Fruit fly (Drosophila melanogaster) whole organism, embryonic: Measurements from ENCODE around the gene CG43078.

Experiments
- BEAF-32 ChIP-seq: fragments of 200-800 bp; sonication (Bioruptor generic); optimal IDR thresholded peaks from 3 replicates; lab custom pipeline; 2017; ENCODE audit warnings: missing biosample characterization, missing genetic modification characterization, mild to moderate bottlenecking, moderate library complexity, missing genetic modification reagents
- CG10267 ChIP-seq: fragments of 200-800 bp; sonication (Bioruptor generic); optimal IDR thresholded peaks from 2 replicates; lab custom pipeline; 2018; ENCODE audit warnings: missing biosample characterization, mild to moderate bottlenecking, missing genetic modification characterization, moderate library complexity
- CG10321 ChIP-seq: fragments of 200-800 bp; sonication (Bioruptor generic); IDR thresholded peaks from 2 replicates; pipeline ENCODE4 v1.3.6; 2022; ENCODE audit warnings: missing biosample characterization, missing genetic modification characterization
- CG10462 ChIP-seq: fragments of 200-800 bp; sonication (Bioruptor generic); optimal IDR thresholded peaks from 2 replicates; lab custom pipeline; 2016; ENCODE audit warnings: missing biosample characterization, missing genetic modification characterization
- CG13287 ChIP-seq: fragments of 200-800 bp; sonication (Bioruptor generic); IDR thresholded peaks from 2 replicates; pipeline ENCODE4 v1.3.6; 2022; ENCODE audit warnings: missing biosample characterization, missing genetic modification characterization; ENCODE audit not compliant: partially characterized antibody
- CG14710 ChIP-seq: fragments of 200-800 bp; sonication (Bioruptor generic); optimal IDR thresholded peaks from 3 replicates; lab custom pipeline; 2019; ENCODE audit warnings: missing biosample characterization, mild to moderate bottlenecking, missing genetic modification characterization, moderate library complexity
- CG16813 ChIP-seq: fragments of 200-800 bp; sonication (Bioruptor generic); IDR thresholded peaks from 3 replicates; pipeline ENCODE4 v1.3.6; 2022; ENCODE audit warnings: missing biosample characterization, missing genetic modification characterization; ENCODE audit not compliant: partially characterized antibody
- CG17359 ChIP-seq: fragments of 200-800 bp; sonication (Bioruptor generic); optimal IDR thresholded peaks from 3 replicates; lab custom pipeline; 2018; ENCODE audit warnings: missing biosample characterization, mild to moderate bottlenecking, missing genetic modification characterization, moderate library complexity
- CG17829 ChIP-seq: fragments of 200-800 bp; optimal IDR thresholded peaks from 2 replicates; lab custom pipeline; 2019; ENCODE audit warnings: missing biosample characterization, mild to moderate bottlenecking, missing genetic modification characterization, moderate library complexity
- CG1832 ChIP-seq: fragments of 200-800 bp; sonication (Bioruptor generic); optimal IDR thresholded peaks from 2 replicates; lab custom pipeline; 2017; ENCODE audit warnings: missing biosample characterization, mild to moderate bottlenecking, missing genetic modification characterization, inconsistent platforms
- CG2129 ChIP-seq: fragments of 200-800 bp; sonication (Bioruptor generic); IDR thresholded peaks from 2 replicates; pipeline ENCODE4 v1.3.6; 2022; ENCODE audit warnings: missing biosample characterization, missing genetic modification characterization; ENCODE audit not compliant: partially characterized antibody
- CG2875 ChIP-seq: fragments of 200-800 bp; sonication (Bioruptor generic); optimal IDR thresholded peaks from 2 replicates; lab custom pipeline; 2017; ENCODE audit warnings: missing biosample characterization, mild to moderate bottlenecking, missing genetic modification characterization, missing genetic modification reagents
- CG30403 ChIP-seq: fragments of 200-800 bp; sonication (Bioruptor generic); optimal IDR thresholded peaks from 3 replicates; lab custom pipeline; 2016; ENCODE audit warnings: missing biosample characterization, missing genetic modification characterization
- CG32532 ChIP-seq: fragments of 200-800 bp; sonication (Bioruptor generic); IDR thresholded peaks from 2 replicates; pipeline ENCODE4 v1.3.6; 2022; ENCODE audit warnings: missing biosample characterization, missing genetic modification characterization
- CG3281 ChIP-seq: fragments of 200-800 bp; sonication (Bioruptor generic); optimal IDR thresholded peaks from 3 replicates; lab custom pipeline; 2017; ENCODE audit warnings: missing biosample characterization, mild to moderate bottlenecking, missing genetic modification characterization
- Dip3 ChIP-seq: fragments of 200-800 bp; sonication (Bioruptor generic); optimal IDR thresholded peaks from 3 replicates; lab custom pipeline; 2016; ENCODE audit warnings: missing biosample characterization, missing genetic modification characterization
- Dll ChIP-seq: fragments of 200-800 bp; sonication (Bioruptor generic); IDR thresholded peaks from 4 replicates; pipeline ENCODE4 v1.3.6; 2022; ENCODE audit warnings: missing biosample characterization, missing genetic modification characterization; ENCODE audit not compliant: partially characterized antibody
- Dref ChIP-seq: fragments of 200-800 bp; sonication (Bioruptor generic); IDR thresholded peaks from 2 replicates; pipeline ENCODE4 v1.3.6; 2022; ENCODE audit warnings: missing biosample characterization, missing genetic modification characterization
- Elba2 ChIP-seq: fragments of 200-800 bp; sonication (Bioruptor generic); optimal IDR thresholded peaks from 3 replicates; lab custom pipeline; 2016; ENCODE audit warnings: missing biosample characterization, missing genetic modification characterization
- Fer1 ChIP-seq: fragments of 200-800 bp; sonication (Bioruptor generic); optimal IDR thresholded peaks from 2 replicates; lab custom pipeline; 2017; ENCODE audit warnings: missing biosample characterization, mild to moderate bottlenecking, missing genetic modification characterization
- Gsc ChIP-seq: fragments of 200-800 bp; sonication (Bioruptor generic); IDR thresholded peaks from 2 replicates; pipeline ENCODE4 v1.3.6; 2022; ENCODE audit warnings: missing biosample characterization, missing genetic modification characterization
- HLHmδ ChIP-seq: fragments of 200-800 bp; sonication (Bioruptor generic); optimal IDR thresholded peaks from 2 replicates; lab custom pipeline; 2018; ENCODE audit warnings: missing biosample characterization, mild to moderate bottlenecking, missing genetic modification characterization, moderate library complexity
- Lhr ChIP-seq: fragments of 200-800 bp; sonication (Bioruptor generic); optimal IDR thresholded peaks from 3 replicates; lab custom pipeline; 2017; ENCODE audit warnings: mild to moderate bottlenecking, missing biosample characterization, missing genetic modification reagents, missing genetic modification characterization
- Mad ChIP-seq: fragments of 200-800 bp; sonication (Bioruptor generic); optimal IDR thresholded peaks from 2 replicates; lab custom pipeline; 2016; ENCODE audit warnings: missing biosample characterization, missing genetic modification characterization
- Med ChIP-seq: fragments of 200-800 bp; sonication (Bioruptor generic); peaks from one replicate; lab custom pipeline; 2016; ENCODE audit warnings: missing biosample characterization, missing genetic modification characterization, mild to moderate bottlenecking, inconsistent platforms, moderate library complexity
- NC2α ChIP-seq: fragments of 200-800 bp; sonication (Bioruptor generic); optimal IDR thresholded peaks from 2 replicates; lab custom pipeline; 2016; ENCODE audit warnings: missing biosample characterization, missing genetic modification characterization
- Nf-YA ChIP-seq: fragments of 200-800 bp; sonication (Bioruptor generic); IDR thresholded peaks from 2 replicates; pipeline ENCODE4 v1.3.6; 2022; ENCODE audit warnings: missing biosample characterization, missing genetic modification characterization
- Nf-YC ChIP-seq: fragments of 200-800 bp; optimal IDR thresholded peaks from 3 replicates; lab custom pipeline; 2019; ENCODE audit warnings: missing biosample characterization, mild to moderate bottlenecking, missing genetic modification characterization, moderate library complexity
- Sin3A ChIP-seq: fragments of >200 bp; optimal IDR thresholded peaks from 2 replicates; lab custom pipeline; 2018
- Sry-δ ChIP-seq: fragments of 200-800 bp; sonication (Bioruptor generic); optimal IDR thresholded peaks from 2 replicates; lab custom pipeline; 2016; ENCODE audit warnings: missing biosample characterization, missing genetic modification characterization
- Stat92E ChIP-seq, 3 experiments: fragments of >200 bp in 2 of 3; fragments of 200-800 bp in 1 of 3; sonication (Bioruptor generic) in 1 of 3; optimal IDR thresholded peaks; 2 replicates each; lab custom pipeline; 2017 to 2019; ENCODE audit warnings: missing biosample characterization in 3 of 3, missing genetic modification characterization in 3 of 3, mild to moderate bottlenecking in 1 of 3, moderate library complexity in 1 of 3
- ac ChIP-seq: fragments of 200-800 bp; sonication (Bioruptor generic); optimal IDR thresholded peaks from 3 replicates; lab custom pipeline; 2017; ENCODE audit warnings: missing biosample characterization, mild to moderate bottlenecking, missing genetic modification characterization
- bbx ChIP-seq: fragments of 200-800 bp; sonication (Bioruptor generic); IDR thresholded peaks from 2 replicates; pipeline ENCODE4 v1.3.6; 2022; ENCODE audit warnings: missing biosample characterization, missing genetic modification characterization; ENCODE audit not compliant: partially characterized antibody
- bsh ChIP-seq, 2 experiments: fragments of 200-800 bp; sonication (Bioruptor generic); optimal IDR thresholded peaks; 2 replicates each; lab custom pipeline; 2017 to 2018; ENCODE audit warnings: mild to moderate bottlenecking in 2 of 2, missing biosample characterization in 2 of 2, missing genetic modification characterization in 2 of 2, moderate library complexity in 1 of 2
- chinmo ChIP-seq: fragments of 200-800 bp; sonication (Bioruptor generic); IDR thresholded peaks from 4 replicates; pipeline ENCODE4 v1.3.6; 2022; ENCODE audit warnings: missing biosample characterization, missing genetic modification characterization; ENCODE audit not compliant: partially characterized antibody
- chn ChIP-seq: fragments of 200-800 bp; sonication (Bioruptor generic); optimal IDR thresholded peaks from 2 replicates; lab custom pipeline; 2016; ENCODE audit warnings: missing biosample characterization, missing genetic modification characterization
- cwo ChIP-seq: fragments of 200-800 bp; sonication (Bioruptor generic); optimal IDR thresholded peaks from 3 replicates; lab custom pipeline; 2017; ENCODE audit warnings: missing biosample characterization, missing genetic modification characterization, mild to moderate bottlenecking, moderate library complexity, missing genetic modification reagents
- grau ChIP-seq: fragments of 200-800 bp; optimal IDR thresholded peaks from 3 replicates; lab custom pipeline; 2019; ENCODE audit warnings: missing biosample characterization, mild to moderate bottlenecking, missing genetic modification characterization, moderate library complexity
- hb ChIP-seq: fragments of 200-800 bp; sonication (Bioruptor generic); IDR thresholded peaks from 3 replicates; pipeline ENCODE4 v1.3.6; 2022; ENCODE audit warnings: missing biosample characterization, missing genetic modification characterization; ENCODE audit not compliant: partially characterized antibody
- her ChIP-seq: fragments of 200-800 bp; sonication (Bioruptor generic); optimal IDR thresholded peaks from 2 replicates; lab custom pipeline; 2016; ENCODE audit warnings: missing biosample characterization, missing genetic modification characterization
- ind ChIP-seq: fragments of 200-800 bp; sonication (Bioruptor generic); optimal IDR thresholded peaks from 3 replicates; lab custom pipeline; 2016; ENCODE audit warnings: missing biosample characterization, missing genetic modification characterization
- phol ChIP-seq: fragments of 200-800 bp; sonication (Bioruptor generic); optimal IDR thresholded peaks from 3 replicates; lab custom pipeline; 2018; ENCODE audit warnings: missing biosample characterization, mild to moderate bottlenecking, missing genetic modification characterization, moderate library complexity
- sob ChIP-seq: fragments of 200-800 bp; sonication (Bioruptor generic); IDR thresholded peaks from 2 replicates; pipeline ENCODE4 v1.3.6; 2022; ENCODE audit warnings: missing biosample characterization, missing genetic modification characterization
- sqz ChIP-seq: fragments of 200-800 bp; sonication (Bioruptor generic); optimal IDR thresholded peaks from 3 replicates; lab custom pipeline; 2018; ENCODE audit warnings: missing biosample characterization, mild to moderate bottlenecking, missing genetic modification characterization
- vnd ChIP-seq: fragments of 200-800 bp; sonication (Bioruptor generic); IDR thresholded peaks from 3 replicates; pipeline ENCODE4 v1.3.6; 2022; ENCODE audit warnings: missing biosample characterization, missing genetic modification characterization; ENCODE audit not compliant: partially characterized antibody
- wdn ChIP-seq: fragments of 200-800 bp; sonication (Bioruptor generic); IDR thresholded peaks from 2 replicates; pipeline ENCODE4 v1.3.6; 2022; ENCODE audit warnings: missing biosample characterization, missing genetic modification characterization
- zen2 ChIP-seq: fragments of 200-800 bp; sonication (Bioruptor generic); IDR thresholded peaks from 3 replicates; pipeline ENCODE4 v1.3.6; 2022; ENCODE audit warnings: missing biosample characterization, missing genetic modification characterization; ENCODE audit not compliant: partially characterized antibody

CG43078 gene

DNA sequence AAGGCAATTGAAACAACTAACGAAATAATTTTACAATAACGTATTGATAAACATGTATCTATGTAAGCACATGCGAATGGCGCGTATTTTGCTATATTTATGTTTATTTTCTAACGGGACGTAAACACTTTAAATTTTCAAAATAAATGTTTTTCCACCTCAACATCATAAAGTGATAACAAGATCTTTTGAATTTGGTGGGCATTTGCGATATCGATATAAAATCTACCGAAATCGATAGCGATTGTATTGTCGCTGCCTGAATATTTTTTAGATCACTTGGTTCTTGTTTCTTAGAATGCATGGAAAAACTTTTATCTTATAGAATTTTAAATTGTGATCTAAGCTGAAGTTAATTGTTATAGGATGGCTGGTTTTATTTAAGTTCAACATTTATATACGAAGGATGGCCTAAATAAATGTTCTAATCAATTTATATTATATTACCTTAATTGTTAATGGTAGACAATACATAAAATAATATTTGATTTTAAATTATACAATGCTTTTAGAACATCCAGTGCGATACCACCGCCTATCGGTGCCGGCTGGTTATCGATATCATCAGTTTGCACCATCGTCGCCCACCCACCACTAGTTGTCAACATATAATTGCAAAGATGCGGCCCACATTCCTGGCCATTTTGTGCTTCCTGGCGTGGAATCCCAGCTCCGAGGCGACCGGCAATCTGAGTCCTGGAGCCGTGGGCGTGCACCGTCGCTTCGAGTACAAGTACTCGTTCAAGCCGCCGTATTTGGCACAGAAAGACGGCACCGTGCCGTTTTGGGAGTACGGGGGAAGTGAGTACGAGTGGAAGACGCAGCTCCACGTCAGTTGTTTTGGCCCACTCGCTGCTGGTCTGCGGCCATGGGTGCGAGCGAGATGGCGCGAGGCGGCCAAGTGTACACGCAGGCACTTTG is 42.0 kb upstream of the CG43078 start, which contains the start of gene ergic53 (continued):
- TF ChIP-seq BEAF-32 (GFP tag; lab: Kevin White, UChicago) (peak; percentile 76), Stat92E (GFP tag; optimal IDR thresholded peaks at IDR 0.05; lab: Kevin White, UChicago) (peak in 1 of 3 experiments; percentile 52), CG14710 (tag; lab: Kevin White, UChicago) (peak; percentile 56), Sry-δ (GFP tag; lab: Kevin White, UChicago) (peak; percentile 79), hb (GFP tag; lab: Robert Waterston, UW) (peak; percentile 78), Dref (peak; percentile 82), ind (no peak), CG3281 (GFP tag; lab: Kevin White, UChicago) (peak; percentile 19), Elba2 (GFP tag; lab: Kevin White, UChicago) (no peak), Lhr (no peak), Dip3 (GFP tag; lab: Kevin White, UChicago) (no peak), her (GFP tag; lab: Kevin White, UChicago) (peak; percentile 3), bbx (peak; percentile 76), Nf-YA (GFP tag; lab: Robert Waterston, UW) (no peak), vnd (GFP tag; lab: Robert Waterston, UW) (peak; percentile 79), CG32532 (GFP tag; lab: Robert Waterston, UW) (no peak; the same call in 1 of the 2 replicates), grau (tag; lab: Kevin White, UChicago) (peak; percentile 3), NC2α (GFP tag; lab: Kevin White, UChicago) (no peak), Sin3A (lab: Kevin White, UChicago) (peak; percentile 37), CG2875 (GFP tag; lab: Kevin White, UChicago) (no peak), ac (no peak), chinmo (peak; percentile 87; the same call in 3 of the 4 replicates), Dll (GFP tag; lab: Robert Waterston, UW) (peak; percentile 78), wdn (GFP tag; lab: Robert Waterston, UW) (no peak), CG13287 (peak; percentile 76), CG30403 (GFP tag; lab: Kevin White, UChicago) (peak; percentile 8), Mad (GFP tag; lab: Kevin White, UChicago) (no peak), CG1832 (GFP tag; lab: Kevin White, UChicago) (peak; percentile 64), zen2 (peak; percentile 60; the same call in 2 of the 3 replicates), sob (no peak), cwo (GFP tag; lab: Kevin White, UChicago) (no peak), Fer1 (GFP tag; lab: Kevin White, UChicago) (peak; percentile 56), CG17829 (peak; percentile 14), CG10321 (GFP tag; lab: Robert Waterston, UW) (peak; percentile 28; the same call in 1 of the 2 replicates), CG2129 (GFP tag; lab: Robert Waterston, UW) (peak; percentile 42), bsh (GFP tag; optimal IDR thresholded peaks at IDR 0.05; lab: Kevin White, UChicago) (no peak), Med (GFP tag; lab: Kevin White, UChicago) (peak; percentile 71), CG17359 (tag; lab: Kevin White, UChicago) (no peak), HLHmδ (GFP tag; lab: Kevin White, UChicago) (no peak), phol (tag; lab: Kevin White, UChicago) (peak; percentile 51), CG10267 (tag; lab: Kevin White, UChicago) (peak; percentile 44), CG16813 (GFP tag; lab: Robert Waterston, UW) (peak; percentile 77), sqz (GFP tag; lab: Kevin White, UChicago) (no peak), Nf-YC (peak; percentile 52), CG10462 (GFP tag; lab: Kevin White, UChicago) (no peak), chn (GFP tag; lab: Kevin White, UChicago) (peak; percentile 13), Gsc (GFP tag; lab: Robert Waterston, UW) (no peak)
